Worm (Caenorhabditis elegans): ENCODE data around the gene rbm-25.

- no peak for TF ChIP-seq ama-1 (optimal IDR thresholded peaks at IDR 0.05)
- TF ChIP-seq ceh-36 (tag; optimal IDR thresholded peaks at IDR 0.05): no peak
- no peak for TF ChIP-seq tbx-37 (GFP tag; conservative IDR thresholded peaks at IDR 0.05)
- TF ChIP-seq tbx-11 (GFP tag; IDR thresholded peaks at IDR 0.05): no peak
- no peak for TF ChIP-seq hmbx-1 (tag; optimal IDR thresholded peaks at IDR 0.05)
- TF ChIP-seq ets-7 (tag; optimal IDR thresholded peaks at IDR 0.05): no peak
These were observed 28.1 kb downstream of the rbm-25 start for ce11 chrV:12526124-12526523.

All from whole organism, early embryonic.